Fruit fly (Drosophila melanogaster) whole organism: ENCODE results near the gene dsd.

ENCODE experiments used
- CG8478 ChIP-seq: fragments of >200 bp; optimal IDR thresholded peaks from 2 replicates; lab custom pipeline; 2018; ENCODE audit warnings: inconsistent platforms
- usp ChIP-seq: fragments of >200 bp; optimal IDR thresholded peaks from 2 replicates; lab custom pipeline; 2017; ENCODE audit warnings: missing biosample characterization, missing genetic modification characterization, mixed read lengths

dm6 chr3R:27553921-27554320 lies 53.3 kb downstream of the dsd start:
- no peak for TF ChIP-seq CG8478
- no peak for TF ChIP-seq usp (GFP tag; lab: Kevin White, UChicago)
